Comparison of ENCODE assay signal across 1 fruit fly cellular context in genomic region chr3R:22025320-22025719, dm6.
TF ChIP-seq lines count a peak whose summit lies in the region.

Gene CG6028, minus strand, starts transcription at chr3R:22025506.

TF ChIP-seq in whole organism, embryonic, 481 proteins besides CTCF, POLR2A, EP300 and RAD21 (continued from another document and continues in another):
- TF ChIP-seq lov (optimal IDR thresholded peaks at IDR 0.05; lab: Kevin White, UChicago), result no peak
- TF ChIP-seq lov (GFP tag; IDR thresholded peaks at IDR 0.05; lab: Robert Waterston, UW), result no peak
- no peak for TF ChIP-seq wek (GFP tag; optimal IDR thresholded peaks at IDR 0.05; lab: Kevin White, UChicago)
- TF ChIP-seq CG11093 (GFP tag; IDR thresholded peaks at IDR 0.05; lab: Robert Waterston, UW), result no peak
- TF ChIP-seq fu2 (GFP tag; optimal IDR thresholded peaks at IDR 0.05; lab: Kevin White, UChicago), result peak; percentile 3
- TF ChIP-seq bbx (GFP tag; IDR thresholded peaks at IDR 0.05; lab: Robert Waterston, UW; ENCODE audit: partially characterized antibody), result peak; percentile 33; the same call in 1 of the 2 replicates
- TF ChIP-seq h (optimal IDR thresholded peaks at IDR 0.05; lab: Kevin White, UChicago), result no peak
- TF ChIP-seq gt (GFP tag; IDR thresholded peaks at IDR 0.05; lab: Robert Waterston, UW), result no peak
- TF ChIP-seq MESR4 (GFP tag; optimal IDR thresholded peaks at IDR 0.05; lab: Kevin White, UChicago), result peak; percentile 41
- TF ChIP-seq CG4360 (GFP tag; IDR thresholded peaks at IDR 0.05; lab: Robert Waterston, UW), result no peak
- no peak for TF ChIP-seq btn (GFP tag; optimal IDR thresholded peaks at IDR 0.05; lab: Kevin White, UChicago)
- TF ChIP-seq CG10274 (GFP tag; optimal IDR thresholded peaks at IDR 0.05; lab: Kevin White, UChicago), result no peak
- peak; percentile 29; the same call in 2 of the 4 replicates for TF ChIP-seq Dll (GFP tag; IDR thresholded peaks at IDR 0.05; lab: Robert Waterston, UW; ENCODE audit: partially characterized antibody)
- TF ChIP-seq Dad (GFP tag; optimal IDR thresholded peaks at IDR 0.05; lab: Kevin White, UChicago), result peak; percentile 19
- no peak for TF ChIP-seq CrebB (tag; optimal IDR thresholded peaks at IDR 0.05; lab: Kevin White, UChicago)
- TF ChIP-seq rib (GFP tag; IDR thresholded peaks at IDR 0.05; lab: Robert Waterston, UW), result no peak
- TF ChIP-seq CG13894 (tag; optimal IDR thresholded peaks at IDR 0.05; lab: Kevin White, UChicago), result no peak
- no peak for TF ChIP-seq Vsx1 (GFP tag; optimal IDR thresholded peaks at IDR 0.05; lab: Kevin White, UChicago)
- TF ChIP-seq Dip3 (GFP tag; optimal IDR thresholded peaks at IDR 0.05; lab: Kevin White, UChicago), result peak; percentile 5
- TF ChIP-seq Ptx1 (GFP tag; IDR thresholded peaks at IDR 0.05; lab: Robert Waterston, UW), result 0 out of 2 replicates have a peak, but pooled peaks have one; percentile 27
- no peak for TF ChIP-seq CG9797 (GFP tag; optimal IDR thresholded peaks at IDR 0.05; lab: Kevin White, UChicago)
- peak; percentile 53 for TF ChIP-seq lilli (GFP tag; optimal IDR thresholded peaks at IDR 0.05; lab: Kevin White, UChicago)
- peak; percentile 4 for TF ChIP-seq CG1233 (GFP tag; optimal IDR thresholded peaks at IDR 0.05; lab: Kevin White, UChicago)
- no peak for TF ChIP-seq CG9817 (tag; optimal IDR thresholded peaks at IDR 0.05; lab: Kevin White, UChicago)
- TF ChIP-seq CG12942 (GFP tag; optimal IDR thresholded peaks at IDR 0.05; lab: Kevin White, UChicago), result no peak
- TF ChIP-seq sd (tag; optimal IDR thresholded peaks at IDR 0.05; lab: Kevin White, UChicago), result peak; percentile 81
- TF ChIP-seq CG31224 (GFP tag; IDR thresholded peaks at IDR 0.05; lab: Robert Waterston, UW), result no peak
- TF ChIP-seq chm (GFP tag; IDR thresholded peaks at IDR 0.05; lab: Robert Waterston, UW), result peak; percentile 68
- TF ChIP-seq MBD-R2 (GFP tag; IDR thresholded peaks at IDR 0.05; lab: Robert Waterston, UW), result peak; percentile 78
- no peak for TF ChIP-seq Nf-YC (tag; optimal IDR thresholded peaks at IDR 0.05; lab: Kevin White, UChicago)
- peak; percentile 43 for TF ChIP-seq CG1603 (tag; optimal IDR thresholded peaks at IDR 0.05; lab: Kevin White, UChicago)
- peak; percentile 45; the same call in 1 of the 2 replicates for TF ChIP-seq CG17328 (GFP tag; IDR thresholded peaks at IDR 0.05; lab: Robert Waterston, UW)
- TF ChIP-seq CG3281 (GFP tag; optimal IDR thresholded peaks at IDR 0.05; lab: Kevin White, UChicago), result no peak
- TF ChIP-seq grau (tag; optimal IDR thresholded peaks at IDR 0.05; lab: Kevin White, UChicago), result peak; percentile 18
- TF ChIP-seq Drgx (GFP tag; IDR thresholded peaks at IDR 0.05; lab: Robert Waterston, UW), result peak; percentile 33; the same call in 1 of the 2 replicates
- TF ChIP-seq CG13424 (tag; optimal IDR thresholded peaks at IDR 0.05; lab: Kevin White, UChicago), result peak; percentile 22
- no peak for TF ChIP-seq gcm (GFP tag; optimal IDR thresholded peaks at IDR 0.05; lab: Kevin White, UChicago)
- peak in 1 of 2 experiments; percentile 13 for TF ChIP-seq crp (GFP tag; optimal IDR thresholded peaks at IDR 0.05; lab: Kevin White, UChicago)
- TF ChIP-seq emc (GFP tag; optimal IDR thresholded peaks at IDR 0.05; lab: Kevin White, UChicago), result no peak
- TF ChIP-seq CG14860 (GFP tag; IDR thresholded peaks at IDR 0.05; lab: Robert Waterston, UW; ENCODE audit: partially characterized antibody), result no peak
- TF ChIP-seq CG15011 (GFP tag; optimal IDR thresholded peaks at IDR 0.05; lab: Kevin White, UChicago), result no peak
- TF ChIP-seq sens (GFP tag; lab: Kevin White, UChicago), result peak; percentile 78
- TF ChIP-seq pan (optimal IDR thresholded peaks at IDR 0.05; lab: Kevin White, UChicago), result no peak
- peak in 1 of 2 experiments; percentile 16 for TF ChIP-seq pan (GFP tag; optimal IDR thresholded peaks at IDR 0.05 in 1 of 2, IDR thresholded peaks at IDR 0.05 in 1 of 2)
- no peak for TF ChIP-seq CG4730 (GFP tag; IDR thresholded peaks at IDR 0.05; lab: Robert Waterston, UW)
- peak; percentile 60 for TF ChIP-seq grn (GFP tag; optimal IDR thresholded peaks at IDR 0.05; lab: Kevin White, UChicago)
- TF ChIP-seq CG7839 (tag; optimal IDR thresholded peaks at IDR 0.05; lab: Kevin White, UChicago), result peak; percentile 27
- TF ChIP-seq gcm2 (GFP tag; optimal IDR thresholded peaks at IDR 0.05; lab: Kevin White, UChicago), result no peak
- TF ChIP-seq CG6654 (GFP tag; optimal IDR thresholded peaks at IDR 0.05; lab: Kevin White, UChicago), result no peak
- no peak for TF ChIP-seq HHEX (GFP tag; optimal IDR thresholded peaks at IDR 0.05; lab: Kevin White, UChicago)
- TF ChIP-seq CG1529 (GFP tag; optimal IDR thresholded peaks at IDR 0.05; lab: Kevin White, UChicago), result no peak
- peak; percentile 27 for TF ChIP-seq CG12659 (GFP tag; optimal IDR thresholded peaks at IDR 0.05; lab: Kevin White, UChicago)
- peak; percentile 12 for TF ChIP-seq ind (GFP tag; optimal IDR thresholded peaks at IDR 0.05; lab: Kevin White, UChicago)
- TF ChIP-seq HLHmδ (GFP tag; optimal IDR thresholded peaks at IDR 0.05; lab: Kevin White, UChicago), result no peak
- TF ChIP-seq CG12155 (GFP tag; optimal IDR thresholded peaks at IDR 0.05; lab: Kevin White, UChicago), result peak; percentile 24
- no peak for TF ChIP-seq CG8944 (GFP tag; optimal IDR thresholded peaks at IDR 0.05; lab: Kevin White, UChicago)
- no peak for TF ChIP-seq CG10321 (GFP tag; IDR thresholded peaks at IDR 0.05; lab: Robert Waterston, UW)
- TF ChIP-seq usp (GFP tag; optimal IDR thresholded peaks at IDR 0.05; lab: Kevin White, UChicago), result no peak
- TF ChIP-seq unc-4 (GFP tag; IDR thresholded peaks at IDR 0.05; lab: Robert Waterston, UW; ENCODE audit: partially characterized antibody), result peak; percentile 20
- no peak for TF ChIP-seq da (GFP tag; optimal IDR thresholded peaks at IDR 0.05; lab: Kevin White, UChicago)
- TF ChIP-seq Mad (GFP tag; optimal IDR thresholded peaks at IDR 0.05; lab: Kevin White, UChicago), result no peak
- TF ChIP-seq pho (GFP tag; optimal IDR thresholded peaks at IDR 0.05; lab: Kevin White, UChicago), result no peak
- no peak for TF ChIP-seq run (tag; optimal IDR thresholded peaks at IDR 0.05; lab: Kevin White, UChicago)
- peak; percentile 40; the same call in 1 of the 3 replicates for TF ChIP-seq Doc3 (GFP tag; IDR thresholded peaks at IDR 0.05; lab: Robert Waterston, UW; ENCODE audit: partially characterized antibody)
- TF ChIP-seq Elba2 (GFP tag; optimal IDR thresholded peaks at IDR 0.05; lab: Kevin White, UChicago), result no peak
- TF ChIP-seq ranshi (GFP tag; IDR thresholded peaks at IDR 0.05; lab: Robert Waterston, UW), result no peak
- TF ChIP-seq CG4820 (GFP tag; optimal IDR thresholded peaks at IDR 0.05; lab: Kevin White, UChicago), result no peak
- peak; percentile 32 for TF ChIP-seq nom (GFP tag; optimal IDR thresholded peaks at IDR 0.05; lab: Kevin White, UChicago)
- peak; percentile 5 for TF ChIP-seq unpg (GFP tag; optimal IDR thresholded peaks at IDR 0.05; lab: Kevin White, UChicago)
- TF ChIP-seq tin (GFP tag; optimal IDR thresholded peaks at IDR 0.05; lab: Kevin White, UChicago), result peak; percentile 2
- no peak for TF ChIP-seq Ravus (GFP tag; IDR thresholded peaks at IDR 0.05; lab: Robert Waterston, UW)
- TF ChIP-seq scrt (GFP tag; optimal IDR thresholded peaks at IDR 0.05; lab: Kevin White, UChicago), result no peak
- TF ChIP-seq NC2α (GFP tag; optimal IDR thresholded peaks at IDR 0.05; lab: Kevin White, UChicago), result no peak
- no peak for TF ChIP-seq CG12744 (GFP tag; optimal IDR thresholded peaks at IDR 0.05; lab: Kevin White, UChicago)
- peak; percentile 40 for TF ChIP-seq CG31441 (GFP tag; IDR thresholded peaks at IDR 0.05; lab: Robert Waterston, UW)
- TF ChIP-seq wor (GFP tag; IDR thresholded peaks at IDR 0.05; lab: Robert Waterston, UW), result no peak
- no peak for TF ChIP-seq CG15479 (GFP tag; optimal IDR thresholded peaks at IDR 0.05; lab: Kevin White, UChicago)
- TF ChIP-seq amos (GFP tag; IDR thresholded peaks at IDR 0.05; lab: Robert Waterston, UW; ENCODE audit: partially characterized antibody), result peak; percentile 32; the same call in 1 of the 2 replicates
- TF ChIP-seq cas (GFP tag; IDR thresholded peaks at IDR 0.05; lab: Robert Waterston, UW), result no peak
- TF ChIP-seq tna (GFP tag; IDR thresholded peaks at IDR 0.05; lab: Robert Waterston, UW; ENCODE audit: partially characterized antibody), result no peak
- TF ChIP-seq CG17612 (GFP tag; IDR thresholded peaks at IDR 0.05; lab: Robert Waterston, UW), result no peak
- TF ChIP-seq gce (GFP tag; IDR thresholded peaks at IDR 0.05; lab: Robert Waterston, UW), result no peak
- TF ChIP-seq sc (optimal IDR thresholded peaks at IDR 0.05; lab: Kevin White, UChicago), result no peak
- TF ChIP-seq sc (GFP tag; optimal IDR thresholded peaks at IDR 0.05; lab: Kevin White, UChicago), result no peak
- TF ChIP-seq CG15601 (tag; optimal IDR thresholded peaks at IDR 0.05; lab: Kevin White, UChicago), result no peak
- TF ChIP-seq ci (GFP tag; IDR thresholded peaks at IDR 0.05; lab: Robert Waterston, UW), result peak; percentile 31; the same call in 1 of the 3 replicates
- TF ChIP-seq ash1 (GFP tag; optimal IDR thresholded peaks at IDR 0.05; lab: Kevin White, UChicago), result no peak
- TF ChIP-seq Hr39 (optimal IDR thresholded peaks at IDR 0.05; lab: Kevin White, UChicago), result no peak
- no peak for TF ChIP-seq danr (GFP tag; IDR thresholded peaks at IDR 0.05; lab: Robert Waterston, UW)
- TF ChIP-seq ken (GFP tag; IDR thresholded peaks at IDR 0.05; lab: Robert Waterston, UW), result no peak; the same call in 2 of the 3 replicates
- TF ChIP-seq eve (GFP tag; optimal IDR thresholded peaks at IDR 0.05; lab: Kevin White, UChicago), result no peak
- TF ChIP-seq zfh1 (GFP tag; IDR thresholded peaks at IDR 0.05; lab: Robert Waterston, UW), result no peak; the same call in 2 of the 3 replicates
- TF ChIP-seq row (GFP tag; IDR thresholded peaks at IDR 0.05; lab: Robert Waterston, UW), result peak; percentile 68
- TF ChIP-seq yki (optimal IDR thresholded peaks at IDR 0.05; lab: Kevin White, UChicago), result no peak
- TF ChIP-seq CG8478 (optimal IDR thresholded peaks at IDR 0.05; lab: Kevin White, UChicago), result no peak
- no peak for TF ChIP-seq CG7963 (GFP tag; IDR thresholded peaks at IDR 0.05; lab: Robert Waterston, UW; ENCODE audit: partially characterized antibody)
- TF ChIP-seq slou (GFP tag; optimal IDR thresholded peaks at IDR 0.05; lab: Kevin White, UChicago), result no peak
- TF ChIP-seq Fer2 (tag; optimal IDR thresholded peaks at IDR 0.05; lab: Kevin White, UChicago), result no peak
- peak; percentile 27 for TF ChIP-seq CG15514 (GFP tag; optimal IDR thresholded peaks at IDR 0.05; lab: Kevin White, UChicago)
- TF ChIP-seq ab (GFP tag; optimal IDR thresholded peaks at IDR 0.05; lab: Kevin White, UChicago), result no peak
- TF ChIP-seq Gug (GFP tag; IDR thresholded peaks at IDR 0.05; lab: Robert Waterston, UW), result peak; percentile 29; the same call in 2 of the 4 replicates
- TF ChIP-seq CG17385 (GFP tag; optimal IDR thresholded peaks at IDR 0.05; lab: Kevin White, UChicago), result peak; percentile 5
- no peak for TF ChIP-seq Myb (GFP tag; optimal IDR thresholded peaks at IDR 0.05; lab: Kevin White, UChicago)
- TF ChIP-seq gfzf (GFP tag; optimal IDR thresholded peaks at IDR 0.05; lab: Kevin White, UChicago), result no peak
- TF ChIP-seq CG17568 (GFP tag; optimal IDR thresholded peaks at IDR 0.05; lab: Kevin White, UChicago), result no peak
- TF ChIP-seq Lim3 (GFP tag; IDR thresholded peaks at IDR 0.05; lab: Robert Waterston, UW), result no peak
- TF ChIP-seq stwl (tag; optimal IDR thresholded peaks at IDR 0.05; lab: Kevin White, UChicago), result peak; percentile 80
- no peak for TF ChIP-seq Dek (tag; optimal IDR thresholded peaks at IDR 0.05; lab: Kevin White, UChicago)
- TF ChIP-seq CG5245 (GFP tag; optimal IDR thresholded peaks at IDR 0.05; lab: Kevin White, UChicago), result peak; percentile 8
- no peak for TF ChIP-seq CG4282 (GFP tag; optimal IDR thresholded peaks at IDR 0.05; lab: Kevin White, UChicago)
- peak; percentile 35; the same call in 1 of the 2 replicates for TF ChIP-seq Atf6 (GFP tag; IDR thresholded peaks at IDR 0.05; lab: Robert Waterston, UW)
- TF ChIP-seq CG12769 (tag; optimal IDR thresholded peaks at IDR 0.05; lab: Kevin White, UChicago), result no peak
- peak; percentile 39 for TF ChIP-seq CG13287 (GFP tag; IDR thresholded peaks at IDR 0.05; lab: Robert Waterston, UW; ENCODE audit: partially characterized antibody)
- no peak for TF ChIP-seq sna (GFP tag; IDR thresholded peaks at IDR 0.05; lab: Robert Waterston, UW; ENCODE audit: partially characterized antibody)
- peak; percentile 28 for TF ChIP-seq zfh2 (GFP tag; optimal IDR thresholded peaks at IDR 0.05; lab: Kevin White, UChicago)
- no peak for TF ChIP-seq Stat92E (GFP tag; optimal IDR thresholded peaks at IDR 0.05; lab: Kevin White, UChicago)
- no peak for TF ChIP-seq CG11504 (tag; optimal IDR thresholded peaks at IDR 0.05; lab: Kevin White, UChicago)
- TF ChIP-seq CG1792 (GFP tag; optimal IDR thresholded peaks at IDR 0.05; lab: Kevin White, UChicago), result no peak
- TF ChIP-seq pum (GFP tag; optimal IDR thresholded peaks at IDR 0.05; lab: Kevin White, UChicago), result no peak
- no peak for TF ChIP-seq CG15073 (GFP tag; optimal IDR thresholded peaks at IDR 0.05; lab: Kevin White, UChicago)
- TF ChIP-seq trh (GFP tag; optimal IDR thresholded peaks at IDR 0.05; lab: Kevin White, UChicago), result no peak
- no peak for TF ChIP-seq ap (GFP tag; IDR thresholded peaks at IDR 0.05; lab: Robert Waterston, UW)
- no peak for TF ChIP-seq lola (GFP tag; optimal IDR thresholded peaks at IDR 0.05; lab: Kevin White, UChicago)
- TF ChIP-seq abd-A (tag; optimal IDR thresholded peaks at IDR 0.05; lab: Kevin White, UChicago), result no peak
- no peak for TF ChIP-seq CG13775 (GFP tag; optimal IDR thresholded peaks at IDR 0.05; lab: Kevin White, UChicago)
- TF ChIP-seq insv (GFP tag; optimal IDR thresholded peaks at IDR 0.05; lab: Kevin White, UChicago), result no peak
- TF ChIP-seq twi (tag; optimal IDR thresholded peaks at IDR 0.05; lab: Kevin White, UChicago), result no peak
- TF ChIP-seq br (optimal IDR thresholded peaks at IDR 0.05; lab: Kevin White, UChicago), result no peak
- TF ChIP-seq Eip74EF (GFP tag; optimal IDR thresholded peaks at IDR 0.05; lab: Kevin White, UChicago), result no peak
- peak; percentile 17 for TF ChIP-seq CG18262 (tag; optimal IDR thresholded peaks at IDR 0.05; lab: Kevin White, UChicago)
- TF ChIP-seq hkb (optimal IDR thresholded peaks at IDR 0.05; lab: Kevin White, UChicago), result no peak
- peak; percentile 49; the same call in 1 of the 2 replicates for TF ChIP-seq hkb (GFP tag; IDR thresholded peaks at IDR 0.05; lab: Robert Waterston, UW)
- TF ChIP-seq cato (GFP tag; optimal IDR thresholded peaks at IDR 0.05; lab: Kevin White, UChicago; ENCODE audit: borderline replicate concordance), result no peak
- no peak for TF ChIP-seq Sox100B (GFP tag; optimal IDR thresholded peaks at IDR 0.05; lab: Kevin White, UChicago)
- TF ChIP-seq dmrt99B (tag; optimal IDR thresholded peaks at IDR 0.05; lab: Kevin White, UChicago), result no peak
